Worm (Caenorhabditis elegans) whole organism, L4/young adult: ENCODE measurements around the gene act-5.

Experiments
- dao-5 ChIP-seq: sonication (generic microtip); optimal IDR thresholded peaks from 2 replicates; lab custom pipeline; 2016; ENCODE audit warnings: missing genotype, missing genetic modification characterization, moderate library complexity, missing compliant biosample characterization
- him-1 ChIP-seq: sonication (generic microtip); optimal IDR thresholded peaks from 2 replicates; lab custom pipeline; 2016; ENCODE audit warnings: missing genotype, missing genetic modification reagents, missing genetic modification characterization, missing compliant biosample characterization

DNA sequence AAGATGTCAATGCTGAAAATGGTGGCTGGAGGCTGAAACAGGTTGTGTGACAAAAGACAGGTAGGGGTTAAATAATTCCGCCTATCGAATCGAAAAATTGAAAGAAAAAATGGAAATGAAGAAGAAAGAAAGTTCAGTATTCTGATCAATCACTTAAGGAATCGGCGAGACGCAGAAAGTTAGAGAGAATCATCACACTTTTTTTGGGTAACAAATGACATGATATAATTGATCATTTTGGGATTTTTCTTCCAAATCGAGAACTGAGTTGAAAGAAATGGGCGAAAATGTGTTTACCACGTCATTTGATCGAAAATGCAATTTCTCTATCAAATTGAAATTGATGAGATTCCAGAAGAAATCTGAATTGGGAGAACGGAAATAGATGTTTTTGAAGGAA lies 49.8 kb downstream of the act-5 start:
- TF ChIP-seq dao-5 (no peak), him-1 (tag; lab: Kevin White, UChicago) (no peak)
